Worm (Caenorhabditis elegans) whole organism, young adult: ENCODE measurements around the gene C06A12.19.

Experiments
- B0019.2 ChIP-seq: fragments of 200-800 bp; sonication (Bioruptor generic); conservative IDR thresholded peaks from 2 replicates; pipeline ENCODE4 v1.3.6; 2022; ENCODE audit warnings: missing genetic modification reagents, missing genetic modification characterization, missing compliant biosample characterization
- K12H6.12 ChIP-seq: fragments of 200-800 bp; sonication (Bioruptor generic); optimal IDR thresholded peaks from 2 replicates; lab custom pipeline; 2018; ENCODE audit warnings: mild to moderate bottlenecking, missing genetic modification characterization, missing compliant biosample characterization
- Y53G8AR.9 ChIP-seq: fragments of 200-800 bp; sonication (Bioruptor generic); conservative IDR thresholded peaks from 2 replicates; pipeline ENCODE4 v1.3.6; 2022; ENCODE audit warnings: missing genetic modification reagents, missing genetic modification characterization, missing compliant biosample characterization
- atf-7 ChIP-seq: sonication (generic microtip); optimal IDR thresholded peaks from 2 replicates; lab custom pipeline; 2017; ENCODE audit warnings: mild to moderate bottlenecking, missing genetic modification characterization, missing compliant biosample characterization
- ekl-4 ChIP-seq: fragments of 200-800 bp; sonication (Bioruptor generic); IDR thresholded peaks from 2 replicates; pipeline ENCODE4 v1.3.6; 2022; ENCODE audit warnings: missing genetic modification reagents, missing genetic modification characterization, missing compliant biosample characterization
- let-607 ChIP-seq, 2 experiments: fragments of 200-800 bp in 1 of 2; sonication (Bioruptor generic) in 1 of 2; sonication (generic microtip) in 1 of 2; optimal IDR thresholded peaks; 2 replicates each; lab custom pipeline; 2016 to 2018; ENCODE audit warnings: mild to moderate bottlenecking in 2 of 2, missing compliant biosample characterization in 2 of 2, missing genetic modification characterization in 2 of 2, moderate library complexity in 2 of 2, missing genotype in 1 of 2
- lin-40 ChIP-seq: sonication (generic microtip); optimal IDR thresholded peaks from 2 replicates; lab custom pipeline; 2016; ENCODE audit warnings: missing genetic modification characterization, mild to moderate bottlenecking, missing compliant biosample characterization, missing genotype, missing genetic modification reagents
- nhr-90 ChIP-seq: sonication (generic microtip); optimal IDR thresholded peaks from 2 replicates; lab custom pipeline; 2016; ENCODE audit warnings: missing genotype, mild to moderate bottlenecking, missing genetic modification characterization, missing compliant biosample characterization
- sea-2 ChIP-seq: fragments of 200-800 bp; sonication (Bioruptor generic); IDR thresholded peaks from 2 replicates; pipeline ENCODE4 v1.3.6; 2022; ENCODE audit warnings: missing genetic modification characterization, missing compliant biosample characterization
- snpc-4 ChIP-seq, 5 experiments: fragments of 150-350 bp in 1 of 5; sonication (generic microtip) in 4 of 5; optimal IDR thresholded peaks; 2 replicates each; lab custom pipeline; 2014 to 2018; ENCODE audit warnings: missing genetic modification characterization in 5 of 5, missing biosample characterization in 3 of 5, antibody characterized with exemption in 2 of 5, mild to moderate bottlenecking in 2 of 5, missing compliant biosample characterization in 2 of 5, missing genotype in 2 of 5, moderate library complexity in 2 of 5, missing genetic modification reagents in 1 of 5

- TF ChIP-seq lin-40 (tag; lab: Kevin White, UChicago) = no peak
- no peak for TF ChIP-seq atf-7 (tag; lab: Kevin White, UChicago)
- no peak for TF ChIP-seq B0019.2
- TF ChIP-seq nhr-90 (tag; lab: Kevin White, UChicago) = no peak
- no peak for TF ChIP-seq Y53G8AR.9 (GFP tag; lab: Robert Waterston, UW)
- TF ChIP-seq sea-2 (GFP tag; lab: Robert Waterston, UW) = no peak
- no peak for TF ChIP-seq ekl-4 (GFP tag; lab: Robert Waterston, UW)
- no peak for TF ChIP-seq K12H6.12
- TF ChIP-seq snpc-4 (GFP tag; optimal IDR thresholded peaks at IDR 0.05; lab: Kevin White, UChicago) = no peak
- TF ChIP-seq snpc-4 (tag; optimal IDR thresholded peaks at IDR 0.05; lab: Kevin White, UChicago) = no peak
- TF ChIP-seq let-607 (tag; optimal IDR thresholded peaks at IDR 0.05; lab: Kevin White, UChicago) = no peak
Measured at ce11 chrIV:17426970-17427369, 12.9 kb downstream of the C06A12.19 start.
